Worm (Caenorhabditis elegans): ENCODE data around the gene Y49F6B.6.

DNA sequence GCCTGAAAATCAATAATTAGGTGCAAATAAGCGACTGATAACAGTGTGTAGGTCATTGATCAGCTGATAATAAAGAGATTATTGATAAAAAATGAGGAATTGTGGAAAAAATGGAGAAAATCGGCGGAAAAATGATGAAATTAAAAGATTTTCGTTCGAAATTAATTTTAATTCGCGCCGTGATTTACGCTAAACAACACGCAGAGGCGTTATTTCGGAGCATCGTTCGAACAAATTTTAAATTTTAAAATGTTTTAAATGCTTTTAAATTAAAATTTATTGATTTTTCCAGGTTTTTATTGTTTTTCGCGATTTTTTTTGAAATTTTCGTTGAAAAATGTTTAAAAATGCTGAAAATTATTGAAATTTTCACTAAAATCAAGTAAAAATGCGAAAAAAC is 26.5 kb downstream of the Y49F6B.6 start, which contains the start of gene Y49F6B.9:
- TF ChIP-seq mdl-1 (tag; optimal IDR thresholded peaks at IDR 0.05) (no peak), fos-1 (tag; optimal IDR thresholded peaks at IDR 0.05) (no peak)
